Fruit fly (Drosophila melanogaster) Kc167 (cell line): Measurements from ENCODE around the gene Spn28Da.

Source experiments
- Myc ChIP-seq: fragments of >200 bp; optimal IDR thresholded peaks from 2 replicates; lab custom pipeline; 2017; ENCODE audit warnings: missing external identifiers
- Sin3A ChIP-seq: fragments of >200 bp; optimal IDR thresholded peaks from 2 replicates; lab custom pipeline; 2018; ENCODE audit warnings: missing external identifiers
- h ChIP-seq: fragments of >200 bp; optimal IDR thresholded peaks from 3 replicates; lab custom pipeline; 2018; ENCODE audit warnings: missing external identifiers
- insv ChIP-seq: fragments of >200 bp; optimal IDR thresholded peaks from 3 replicates; lab custom pipeline; 2018; ENCODE audit warnings: missing external identifiers
- psq ChIP-seq: fragments of >200 bp; optimal IDR thresholded peaks from 2 replicates; lab custom pipeline; 2017; ENCODE audit warnings: missing external identifiers
- ttk ChIP-seq: sonication (Bioruptor generic); optimal IDR thresholded peaks from 2 replicates; lab custom pipeline; 2017; ENCODE audit warnings: missing external identifiers

Spn28Da gene

DNA sequence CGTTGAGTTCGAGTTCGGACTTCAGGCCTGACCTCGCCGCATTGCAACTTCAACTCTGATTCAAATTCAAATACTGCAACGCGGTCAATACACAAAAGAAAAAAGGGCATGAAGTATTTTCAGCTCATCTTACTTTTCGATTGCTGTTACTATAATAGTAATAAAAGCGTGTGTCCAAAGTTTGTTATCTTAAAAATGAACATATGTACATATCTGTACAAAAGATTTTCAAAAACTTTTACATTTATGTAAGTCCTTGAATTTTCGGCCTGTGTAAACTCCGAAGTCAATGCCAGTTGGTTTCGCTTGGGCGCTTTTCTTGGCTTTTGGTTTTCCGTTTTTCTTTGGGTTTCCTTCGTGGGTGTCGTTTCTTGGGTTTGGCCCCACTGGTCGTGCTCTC is 29.8 kb upstream of the Spn28Da start:
- no peak for TF ChIP-seq Sin3A (lab: Kevin White, UChicago)
- TF ChIP-seq h (lab: Kevin White, UChicago): no peak
- no peak for TF ChIP-seq ttk (lab: Kevin White, UChicago)
- no peak for TF ChIP-seq insv (lab: Kevin White, UChicago)
- no peak for TF ChIP-seq psq (lab: Kevin White, UChicago)
- no peak for TF ChIP-seq Myc (lab: Kevin White, UChicago)

DNA sequence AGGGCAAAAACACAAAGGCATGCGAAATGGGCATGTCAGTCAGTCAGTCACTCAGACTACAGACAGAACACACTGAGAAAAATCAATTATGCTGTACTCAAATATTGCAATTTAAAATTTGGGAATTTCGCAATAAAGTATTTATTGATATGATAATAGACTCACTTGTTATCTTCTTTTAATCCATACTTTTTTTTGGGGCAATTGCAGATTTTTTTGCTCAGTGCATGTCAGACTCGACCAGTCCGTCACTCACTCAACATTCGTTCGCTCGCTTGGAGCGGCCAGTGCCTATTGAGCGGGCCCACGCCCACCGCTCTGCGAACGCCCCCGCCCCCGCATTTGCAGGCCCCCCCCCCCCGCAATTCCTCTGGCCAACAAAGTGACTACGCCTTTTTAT is 27.4 kb upstream of the Spn28Da start:
- no peak for TF ChIP-seq ttk (lab: Kevin White, UChicago)
- TF ChIP-seq psq (lab: Kevin White, UChicago): no peak
- no peak for TF ChIP-seq h (lab: Kevin White, UChicago)

DNA sequence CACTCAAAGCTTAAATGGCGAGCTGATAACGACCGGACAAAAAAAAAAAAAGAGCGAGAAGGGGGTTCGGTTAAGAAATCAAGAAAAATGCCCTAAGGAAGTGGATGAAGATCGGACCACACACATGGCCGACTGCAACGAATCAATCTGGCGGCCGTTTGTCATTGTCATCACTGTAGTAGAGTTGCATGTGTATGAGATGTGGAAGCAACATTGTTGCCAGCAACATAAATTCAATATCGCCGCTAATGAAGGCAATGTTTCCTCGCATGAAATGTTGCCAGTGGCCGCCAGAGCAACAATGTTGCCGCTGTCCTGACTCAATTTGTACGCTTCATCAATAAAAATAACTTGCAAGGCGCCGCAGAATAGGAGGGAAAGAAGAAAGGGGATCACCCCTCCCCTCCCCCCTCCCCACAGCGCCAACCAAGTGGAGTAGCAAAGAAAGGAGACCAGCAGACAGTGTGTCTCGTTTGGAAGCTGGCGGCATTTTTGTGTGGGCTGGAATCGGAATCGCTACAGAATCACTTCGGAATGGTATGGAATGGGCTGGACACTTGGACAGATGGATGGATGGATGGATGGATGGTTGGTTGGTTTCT is 26.1 kb upstream of the Spn28Da start:
- TF ChIP-seq ttk (lab: Kevin White, UChicago): no peak
- TF ChIP-seq psq (lab: Kevin White, UChicago): no peak
- TF ChIP-seq insv (lab: Kevin White, UChicago): no peak
- TF ChIP-seq Myc (lab: Kevin White, UChicago): no peak
- no peak for TF ChIP-seq Sin3A (lab: Kevin White, UChicago)

DNA sequence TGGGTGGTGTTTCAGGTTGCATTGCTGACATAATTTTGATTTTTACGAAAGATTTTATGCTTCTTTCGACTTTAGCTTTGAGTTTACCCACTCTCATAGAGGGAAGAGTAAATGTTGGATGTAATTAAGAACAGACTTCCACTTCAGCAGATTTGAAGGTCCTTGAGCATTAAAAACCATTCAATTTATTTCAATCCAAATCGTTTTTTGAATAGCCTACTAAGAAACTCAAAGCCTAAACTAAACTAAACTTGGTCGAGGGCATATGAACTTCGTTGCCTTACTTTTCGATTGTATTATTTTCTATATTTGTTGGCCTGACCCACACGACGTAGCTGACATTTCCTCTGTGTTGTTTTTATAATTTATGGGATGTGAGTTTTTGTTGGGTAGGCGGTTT is 23.9 kb upstream of the Spn28Da start:
- TF ChIP-seq Myc (lab: Kevin White, UChicago): no peak
- no peak for TF ChIP-seq ttk (lab: Kevin White, UChicago)
- TF ChIP-seq Sin3A (lab: Kevin White, UChicago): no peak
- TF ChIP-seq insv (lab: Kevin White, UChicago): no peak
- TF ChIP-seq h (lab: Kevin White, UChicago): no peak
- no peak for TF ChIP-seq psq (lab: Kevin White, UChicago)

DNA sequence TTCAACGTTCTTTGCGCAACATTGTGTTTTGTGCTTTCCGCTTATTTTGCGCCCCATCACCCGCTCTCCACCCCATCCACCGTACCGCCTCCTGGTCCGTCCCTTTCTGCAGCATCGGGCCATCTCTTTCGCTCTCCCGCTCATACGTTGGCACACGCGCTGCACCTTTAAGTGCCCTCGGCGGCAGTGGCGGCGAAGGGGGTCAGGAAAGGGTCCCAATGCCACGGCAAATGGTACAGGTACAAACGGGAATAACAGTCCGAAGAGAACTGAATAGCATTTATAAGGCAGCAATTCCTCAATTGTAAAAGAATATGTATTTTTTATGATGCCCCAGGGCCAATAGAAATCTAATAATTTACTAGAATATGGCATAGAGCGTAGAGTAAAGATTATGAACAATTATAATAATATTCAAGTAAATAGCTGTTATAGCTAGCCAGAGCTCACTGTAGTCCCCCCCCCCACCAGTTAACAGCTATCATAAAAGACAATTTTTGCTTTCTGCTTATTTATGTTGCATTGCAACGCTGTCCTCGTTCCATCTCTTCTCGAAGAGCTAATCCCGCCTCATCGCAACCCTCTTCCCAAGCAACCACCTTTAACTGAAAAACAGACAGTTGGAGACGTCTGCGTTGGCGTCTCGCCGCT is 22.4 kb upstream of the Spn28Da start:
- no peak for TF ChIP-seq h (lab: Kevin White, UChicago)
- no peak for TF ChIP-seq Sin3A (lab: Kevin White, UChicago)
- TF ChIP-seq insv (lab: Kevin White, UChicago): no peak
- TF ChIP-seq Myc (lab: Kevin White, UChicago): no peak
- no peak for TF ChIP-seq psq (lab: Kevin White, UChicago)
- no peak for TF ChIP-seq ttk (lab: Kevin White, UChicago)

DNA sequence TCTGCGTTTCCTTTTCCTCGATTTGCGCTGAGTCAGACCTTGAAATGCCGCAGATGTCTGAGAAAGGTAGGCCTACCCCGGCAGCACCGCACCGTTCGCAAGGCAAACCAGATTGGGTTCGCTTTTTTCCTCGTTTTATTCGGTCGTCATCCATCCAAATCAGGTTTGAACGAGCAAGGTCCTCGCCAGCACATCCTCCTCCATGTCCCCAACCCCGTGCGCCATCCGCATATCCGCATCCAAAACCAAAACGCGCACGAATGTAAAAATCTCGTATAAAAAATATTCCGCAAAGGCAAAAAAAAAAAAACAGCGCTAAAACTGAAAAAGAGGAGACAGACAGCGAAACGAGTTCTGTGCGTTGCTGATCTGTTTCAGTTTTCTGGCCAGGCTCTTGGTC is 20.9 kb upstream of the Spn28Da start:
- no peak for TF ChIP-seq insv (lab: Kevin White, UChicago)
- TF ChIP-seq Sin3A (lab: Kevin White, UChicago): no peak
- TF ChIP-seq h (lab: Kevin White, UChicago): no peak
- no peak for TF ChIP-seq ttk (lab: Kevin White, UChicago)
- no peak for TF ChIP-seq Myc (lab: Kevin White, UChicago)
- TF ChIP-seq psq (lab: Kevin White, UChicago): no peak

DNA sequence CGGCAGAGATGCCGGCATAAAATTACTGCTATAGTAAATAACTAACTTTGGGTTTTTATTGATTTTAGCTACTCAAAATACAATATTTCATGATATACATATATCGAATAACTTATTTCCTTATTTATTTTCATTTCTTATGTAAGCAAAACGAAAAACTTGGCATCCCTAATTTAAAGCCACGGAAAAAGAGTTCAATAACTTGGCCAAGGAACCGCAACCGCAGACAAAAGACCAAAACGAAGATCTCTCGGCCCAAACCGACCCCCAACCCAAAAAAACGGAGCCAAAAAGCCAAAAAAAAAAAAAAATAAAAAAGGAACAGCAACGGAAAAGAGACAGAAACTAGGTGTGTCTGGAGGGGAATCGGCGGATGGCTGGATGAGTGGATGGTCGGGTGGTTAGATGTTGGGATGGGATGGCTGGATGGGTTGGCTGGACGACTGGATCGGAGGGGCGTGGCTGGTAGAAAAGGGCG is 20.4 kb upstream of the Spn28Da start:
- no peak for TF ChIP-seq ttk (lab: Kevin White, UChicago)
- no peak for TF ChIP-seq psq (lab: Kevin White, UChicago)
- no peak for TF ChIP-seq h (lab: Kevin White, UChicago)
- TF ChIP-seq Sin3A (lab: Kevin White, UChicago): no peak
- no peak for TF ChIP-seq Myc (lab: Kevin White, UChicago)
- no peak for TF ChIP-seq insv (lab: Kevin White, UChicago)

DNA sequence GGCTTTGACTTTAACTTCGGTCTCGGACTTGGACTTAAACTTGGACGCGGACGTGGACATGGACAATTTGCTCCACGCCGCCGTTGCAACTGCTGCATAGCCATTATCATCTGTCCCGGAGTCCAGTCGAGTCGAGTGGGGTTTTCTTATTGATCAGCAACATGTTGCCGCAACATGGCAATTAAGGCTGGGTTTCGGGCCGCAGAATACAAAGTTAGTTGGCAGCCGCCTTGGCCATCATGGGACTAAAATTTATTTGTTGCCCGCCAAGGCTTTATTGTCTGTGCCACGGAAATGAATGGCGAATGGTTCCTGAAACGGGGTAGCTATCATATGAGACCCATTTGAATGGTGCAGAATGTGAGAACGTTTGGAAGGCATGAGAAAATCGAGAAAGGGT is 12.9 kb upstream of the Spn28Da start:
- TF ChIP-seq ttk (lab: Kevin White, UChicago) (no peak), Sin3A (lab: Kevin White, UChicago) (no peak), h (lab: Kevin White, UChicago) (no peak), psq (lab: Kevin White, UChicago) (no peak), insv (lab: Kevin White, UChicago) (no peak), Myc (lab: Kevin White, UChicago) (no peak)

DNA sequence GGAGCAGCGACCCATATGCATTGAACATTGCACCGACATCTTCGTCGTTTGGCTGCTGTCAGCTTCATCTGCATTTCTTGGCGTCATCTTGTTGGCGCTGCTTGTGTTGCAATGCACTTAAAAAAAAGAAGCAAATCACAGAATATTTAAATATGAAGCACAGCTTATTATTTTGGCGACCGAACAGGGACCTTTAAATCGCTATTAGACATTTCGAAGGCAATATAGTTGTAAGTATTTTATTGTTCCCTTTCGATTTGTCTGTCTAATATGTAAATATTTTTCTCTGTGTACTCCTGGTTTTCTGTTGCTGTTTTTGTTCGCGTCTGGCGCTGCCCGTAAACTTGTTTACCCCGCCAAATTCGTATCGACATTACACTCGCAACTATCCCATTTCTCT is 11.0 kb upstream of the Spn28Da start:
- TF ChIP-seq h (lab: Kevin White, UChicago) (no peak), Myc (lab: Kevin White, UChicago) (no peak), psq (lab: Kevin White, UChicago) (no peak), insv (lab: Kevin White, UChicago) (no peak), Sin3A (lab: Kevin White, UChicago) (no peak), ttk (lab: Kevin White, UChicago) (no peak)

DNA sequence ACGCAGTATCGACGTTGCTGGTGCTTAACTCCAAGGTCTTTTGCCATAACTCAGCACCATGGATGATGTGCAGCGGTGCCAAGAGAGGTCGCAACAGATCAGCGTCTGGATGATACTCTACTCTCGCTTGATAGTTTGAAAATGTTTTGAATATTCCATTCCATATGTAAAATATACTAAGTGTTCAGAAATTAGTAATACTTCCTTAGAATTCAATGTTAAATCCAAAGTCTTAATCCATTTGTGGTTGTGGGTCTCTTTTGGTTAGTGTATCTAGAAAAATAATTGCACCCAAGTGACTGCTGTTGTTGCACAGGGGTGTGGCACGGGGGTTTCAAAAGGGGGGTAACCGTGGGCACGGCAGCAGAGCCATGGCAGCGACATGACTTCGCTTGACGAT is 10.2 kb upstream of the Spn28Da start:
- TF ChIP-seq ttk (lab: Kevin White, UChicago): no peak
- no peak for TF ChIP-seq psq (lab: Kevin White, UChicago)
- TF ChIP-seq h (lab: Kevin White, UChicago): no peak
- TF ChIP-seq Myc (lab: Kevin White, UChicago): no peak

DNA sequence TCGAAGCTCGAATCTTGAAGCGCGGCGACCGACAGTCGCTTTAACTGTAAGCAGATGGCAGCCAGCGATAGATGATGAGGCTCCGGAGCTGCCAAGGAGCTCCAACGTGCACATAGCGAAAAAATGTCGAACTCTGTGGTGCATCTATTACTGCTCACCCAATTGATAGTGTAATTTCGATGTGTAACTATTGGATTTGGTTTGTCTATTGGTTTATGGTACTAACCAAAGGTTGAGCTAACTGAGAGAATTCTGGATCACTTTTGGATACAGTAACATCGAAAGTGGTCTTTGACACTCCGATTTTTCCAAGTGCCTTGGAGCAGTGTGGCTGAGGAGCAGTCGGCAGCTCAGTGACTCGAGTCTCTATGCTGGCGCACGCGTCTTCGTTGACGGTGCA is 9.7 kb upstream of the Spn28Da start:
- TF ChIP-seq ttk (lab: Kevin White, UChicago) (no peak), h (lab: Kevin White, UChicago) (no peak), Myc (lab: Kevin White, UChicago) (no peak), insv (lab: Kevin White, UChicago) (no peak), Sin3A (lab: Kevin White, UChicago) (no peak), psq (lab: Kevin White, UChicago) (no peak)
